Worm (Caenorhabditis elegans) whole organism, L1 larva: ENCODE measurements around the gene F19B6.3.
A peak's percentile ranks its signal among the peaks of the same experiment; 100 is the strongest.

Experiments
- C04F5.9 ChIP-seq: sonication (generic microtip); optimal IDR thresholded peaks from 2 replicates; lab custom pipeline; 2016; ENCODE audit warnings: missing genetic modification characterization, missing compliant biosample characterization
- C16A3.4 ChIP-seq: fragments of 150-350 bp; optimal IDR thresholded peaks from 2 replicates; lab custom pipeline; 2014; ENCODE audit warnings: missing biosample characterization, missing genetic modification characterization
- alr-1 ChIP-seq: fragments of 200-800 bp; sonication (Bioruptor generic); optimal IDR thresholded peaks from 2 replicates; lab custom pipeline; 2018; ENCODE audit warnings: borderline replicate concordance, mild to moderate bottlenecking, missing genetic modification characterization, missing compliant biosample characterization
- aly-2 ChIP-seq: fragments of 150-350 bp; optimal IDR thresholded peaks from 2 replicates; lab custom pipeline; 2014; ENCODE audit warnings: missing biosample characterization, missing genetic modification characterization
- ama-1 ChIP-seq: fragments of 150-350 bp; optimal IDR thresholded peaks from 2 replicates; lab custom pipeline; 2014
- ceh-63 ChIP-seq: fragments of 200-800 bp; sonication (Bioruptor generic); optimal IDR thresholded peaks from 2 replicates; lab custom pipeline; 2018; ENCODE audit warnings: mild to moderate bottlenecking, missing genetic modification characterization, missing compliant biosample characterization
- ceh-82 ChIP-seq, 3 experiments: fragments of 150-350 bp in 1 of 3; sonication (generic microtip) in 2 of 3; optimal IDR thresholded peaks; 2 replicates each; lab custom pipeline; 2014 to 2017; ENCODE audit warnings: missing biosample characterization in 3 of 3, missing genetic modification characterization in 3 of 3
- ces-1 ChIP-seq: fragments of 150-350 bp; optimal IDR thresholded peaks from 2 replicates; lab custom pipeline; 2014; ENCODE audit warnings: missing biosample characterization, missing genetic modification reagents, missing genetic modification characterization
- dpl-1 ChIP-seq, 3 experiments: fragments of 150-350 bp in 2 of 3; sonication (generic microtip) in 1 of 3; optimal IDR thresholded peaks; 2 replicates each; lab custom pipeline; 2014 to 2017; ENCODE audit warnings: missing biosample characterization in 3 of 3, missing genetic modification characterization in 3 of 3, missing genetic modification reagents in 3 of 3
- dsc-1 ChIP-seq: sonication (generic microtip); optimal IDR thresholded peaks from 2 replicates; lab custom pipeline; 2016; ENCODE audit warnings: mild to moderate bottlenecking, missing genetic modification characterization, missing compliant biosample characterization
- efl-1 ChIP-seq, 4 experiments: fragments of 150-350 bp; optimal IDR thresholded peaks in 3 of 4; peaks in 1 of 4; 1 replicate in 1 of 4; 2 replicates in 3 of 4; lab custom pipeline; 2014; ENCODE audit warnings: missing biosample characterization in 2 of 4, missing genetic modification characterization in 2 of 4, missing genetic modification reagents in 2 of 4
- elt-2 ChIP-seq: sonication (generic microtip); optimal IDR thresholded peaks from 2 replicates; lab custom pipeline; 2016; ENCODE audit warnings: missing genetic modification characterization, mild to moderate bottlenecking, inconsistent platforms, missing compliant biosample characterization, missing genetic modification reagents
- elt-3 ChIP-seq, 6 experiments: fragments of 150-350 bp in 1 of 6; sonication (generic microtip); optimal IDR thresholded peaks; 2 replicates each; lab custom pipeline; 2017 to 2018; ENCODE audit warnings: missing biosample characterization in 6 of 6, missing genetic modification characterization in 6 of 6, inconsistent platforms in 1 of 6
- ets-5 ChIP-seq: fragments of 200-800 bp; sonication (Bioruptor generic); IDR thresholded peaks from 2 replicates; pipeline ENCODE4 v1.3.6; 2022; ENCODE audit warnings: missing genetic modification characterization, missing compliant biosample characterization
- fkh-10 ChIP-seq: sonication (generic microtip); optimal IDR thresholded peaks from 2 replicates; lab custom pipeline; 2017; ENCODE audit warnings: missing biosample characterization, missing genetic modification reagents, missing genetic modification characterization
- hlh-17 ChIP-seq: fragments of 200-800 bp; sonication (Bioruptor generic); optimal IDR thresholded peaks from 2 replicates; lab custom pipeline; 2018; ENCODE audit warnings: missing genetic modification characterization, mild to moderate bottlenecking, missing compliant biosample characterization, moderate library complexity, borderline replicate concordance
- hlh-4 ChIP-seq: sonication (generic microtip); optimal IDR thresholded peaks from 2 replicates; lab custom pipeline; 2016; ENCODE audit warnings: mild to moderate bottlenecking, missing genetic modification characterization, missing compliant biosample characterization
- hpl-2 ChIP-seq: fragments of 150-350 bp; optimal IDR thresholded peaks from 2 replicates; lab custom pipeline; 2014; ENCODE audit warnings: missing biosample characterization, missing genetic modification reagents, missing genetic modification characterization
- isw-1 ChIP-seq: fragments of 200-800 bp; sonication (Bioruptor generic); IDR thresholded peaks from 2 replicates; pipeline ENCODE4 v1.3.6; 2022; ENCODE audit warnings: missing genetic modification characterization, missing compliant biosample characterization
- jun-1 ChIP-seq: fragments of 150-350 bp; optimal IDR thresholded peaks from 2 replicates; lab custom pipeline; 2014; ENCODE audit warnings: missing biosample characterization, missing genetic modification reagents, missing genetic modification characterization
- lin-13 ChIP-seq: fragments of 150-350 bp; optimal IDR thresholded peaks from 2 replicates; lab custom pipeline; 2014; ENCODE audit warnings: missing biosample characterization, missing genetic modification reagents, missing genetic modification characterization
- lin-14 ChIP-seq: fragments of 200-800 bp; sonication (Bioruptor generic); optimal IDR thresholded peaks from 2 replicates; lab custom pipeline; 2018; ENCODE audit warnings: mild to moderate bottlenecking, missing genetic modification characterization, moderate library complexity, missing compliant biosample characterization
- lir-3 ChIP-seq: sonication (generic microtip); optimal IDR thresholded peaks from 2 replicates; lab custom pipeline; 2016; ENCODE audit warnings: mild to moderate bottlenecking, missing genetic modification characterization, moderate library complexity, missing compliant biosample characterization; ENCODE audit not compliant: poor library complexity
- mab-9 ChIP-seq: fragments of 200-800 bp; sonication (Bioruptor generic); IDR thresholded peaks from 2 replicates; pipeline ENCODE4 v1.3.6; 2022; ENCODE audit warnings: missing genetic modification reagents, missing genetic modification characterization, missing compliant biosample characterization
- mep-1 ChIP-seq: fragments of 150-350 bp; optimal IDR thresholded peaks from 2 replicates; lab custom pipeline; 2014; ENCODE audit warnings: missing biosample characterization, missing genetic modification characterization
- nhr-11 ChIP-seq: fragments of 150-350 bp; optimal IDR thresholded peaks from 2 replicates; lab custom pipeline; 2014; ENCODE audit warnings: missing biosample characterization, missing genetic modification characterization
- nhr-12 ChIP-seq: sonication (generic microtip); optimal IDR thresholded peaks from 2 replicates; lab custom pipeline; 2017; ENCODE audit warnings: missing biosample characterization, missing genetic modification characterization
- nhr-19 ChIP-seq: fragments of 200-800 bp; sonication (Bioruptor generic); conservative IDR thresholded peaks from 2 replicates; pipeline ENCODE4 v1.3.6; 2022; ENCODE audit warnings: missing genetic modification characterization, missing compliant biosample characterization
- nhr-237 ChIP-seq: fragments of 150-350 bp; optimal IDR thresholded peaks from 2 replicates; lab custom pipeline; 2014; ENCODE audit warnings: missing biosample characterization, missing genetic modification characterization
- nhr-71 ChIP-seq: sonication (generic microtip); optimal IDR thresholded peaks from 2 replicates; lab custom pipeline; 2016; ENCODE audit warnings: mild to moderate bottlenecking, missing genetic modification characterization, moderate library complexity, missing compliant biosample characterization
- nhr-76 ChIP-seq: sonication (generic microtip); optimal IDR thresholded peaks from 2 replicates; lab custom pipeline; 2017; ENCODE audit warnings: missing biosample characterization, missing genetic modification characterization
- nhr-85 ChIP-seq: sonication (generic microtip); peaks from one replicate; lab custom pipeline; 2016; ENCODE audit warnings: missing genetic modification characterization, inconsistent platforms, missing compliant biosample characterization
- nhr-90 ChIP-seq: sonication (generic microtip); optimal IDR thresholded peaks from 2 replicates; lab custom pipeline; 2016; ENCODE audit warnings: mild to moderate bottlenecking, missing genetic modification characterization, missing compliant biosample characterization; ENCODE audit not compliant: poor library complexity
- pag-3 ChIP-seq: sonication (generic microtip); optimal IDR thresholded peaks from 2 replicates; lab custom pipeline; 2017; ENCODE audit warnings: missing genetic modification characterization, mild to moderate bottlenecking, missing compliant biosample characterization, antibody characterized with exemption, borderline replicate concordance; ENCODE audit not compliant: insufficient read depth
- pax-3 ChIP-seq: fragments of 200-800 bp; sonication (Bioruptor generic); optimal IDR thresholded peaks from 2 replicates; lab custom pipeline; 2018; ENCODE audit warnings: mild to moderate bottlenecking, missing genetic modification characterization, moderate library complexity, missing compliant biosample characterization
- rnt-1 ChIP-seq: sonication (generic microtip); optimal IDR thresholded peaks from 2 replicates; lab custom pipeline; 2016; ENCODE audit warnings: mild to moderate bottlenecking, missing genetic modification characterization, moderate library complexity, missing compliant biosample characterization
- skn-1 ChIP-seq: fragments of 150-350 bp; optimal IDR thresholded peaks from 2 replicates; lab custom pipeline; 2014; ENCODE audit warnings: missing biosample characterization, missing genetic modification characterization
- sox-4 ChIP-seq: sonication (generic microtip); optimal IDR thresholded peaks from 2 replicates; lab custom pipeline; 2016; ENCODE audit warnings: missing genetic modification characterization, missing compliant biosample characterization
- sup-37 ChIP-seq: fragments of 200-800 bp; sonication (Bioruptor generic); optimal IDR thresholded peaks from 2 replicates; lab custom pipeline; 2018; ENCODE audit warnings: mild to moderate bottlenecking, missing genetic modification characterization, missing compliant biosample characterization
- swsn-7 ChIP-seq: sonication (generic microtip); optimal IDR thresholded peaks from 2 replicates; lab custom pipeline; 2016; ENCODE audit warnings: missing genetic modification characterization, missing compliant biosample characterization
- tbx-2 ChIP-seq: sonication (generic microtip); optimal IDR thresholded peaks from 2 replicates; lab custom pipeline; 2016; ENCODE audit warnings: missing genetic modification characterization, missing compliant biosample characterization
- tlp-1 ChIP-seq: fragments of 150-350 bp; optimal IDR thresholded peaks from 2 replicates; lab custom pipeline; 2014; ENCODE audit warnings: missing biosample characterization, missing genetic modification characterization
- unc-130 ChIP-seq: fragments of 150-350 bp; optimal IDR thresholded peaks from 2 replicates; lab custom pipeline; 2017; ENCODE audit warnings: missing biosample characterization, missing genetic modification characterization, inconsistent platforms
- unc-62 ChIP-seq: fragments of 150-350 bp; optimal IDR thresholded peaks from 2 replicates; lab custom pipeline; 2014; ENCODE audit warnings: missing biosample characterization, missing genetic modification reagents, missing genetic modification characterization
- unc-86 ChIP-seq: sonication (generic microtip); optimal IDR thresholded peaks from 2 replicates; lab custom pipeline; 2016; ENCODE audit warnings: missing genetic modification characterization, missing compliant biosample characterization
- zag-1 ChIP-seq: fragments of 150-350 bp; optimal IDR thresholded peaks from 2 replicates; lab custom pipeline; 2014; ENCODE audit warnings: missing biosample characterization, missing genetic modification characterization
- ztf-4 ChIP-seq: fragments of 150-350 bp; optimal IDR thresholded peaks from 2 replicates; lab custom pipeline; 2014; ENCODE audit warnings: missing biosample characterization, missing genetic modification characterization

Gene F19B6.3

ce11 chrIV:12278507-12278906 lies 48.5 kb upstream of the F19B6.3 start, which contains the start of the genes tag-335 and vkmt-1 (continued):
- TF ChIP-seq swsn-7 (tag; lab: Kevin White, UChicago) = no peak
- TF ChIP-seq mab-9 (GFP tag; lab: Robert Waterston, UW) = no peak
- TF ChIP-seq unc-86 (tag; lab: Kevin White, UChicago) = no peak

- TF ChIP-seq hpl-2 (GFP tag; lab: Kevin White, UChicago) (no peak), efl-1 (optimal IDR thresholded peaks at IDR 0.05; lab: Kevin White, UChicago) (no peak), efl-1 (GFP tag; optimal IDR thresholded peaks at IDR 0.05 in 1 of 2; lab: Kevin White, UChicago) (no peak), pax-3 (tag; lab: Kevin White, UChicago) (no peak), C16A3.4 (tag; lab: Kevin White, UChicago) (no peak), sup-37 (no peak), ama-1 (lab: Kevin White, UChicago) (no peak), nhr-237 (tag; lab: Kevin White, UChicago) (no peak), hlh-4 (tag; lab: Kevin White, UChicago) (no peak), hlh-17 (no peak), isw-1 (GFP tag; lab: Robert Waterston, UW) (no peak), jun-1 (tag; lab: Kevin White, UChicago) (no peak), skn-1 (tag; lab: Kevin White, UChicago) (no peak), mep-1 (tag; lab: Kevin White, UChicago) (no peak), tbx-2 (tag; lab: Kevin White, UChicago) (no peak), nhr-71 (tag; lab: Kevin White, UChicago) (no peak)
Observed at ce11 chrIV:12279340-12279739, 47.7 kb upstream of the F19B6.3 start, which contains the start of gene ltah-1.1. Gene ltah-1.1 (plus strand): TSS chrIV:12279622.

- no peak for TF ChIP-seq nhr-90 (tag; lab: Kevin White, UChicago)
- peak; percentile 53 for TF ChIP-seq mep-1 (tag; lab: Kevin White, UChicago)
- no peak for TF ChIP-seq hlh-17
- TF ChIP-seq sup-37 = no peak
- no peak for TF ChIP-seq elt-2 (tag; lab: Kevin White, UChicago)
- no peak for TF ChIP-seq dsc-1 (tag; lab: Kevin White, UChicago)
- no peak for TF ChIP-seq nhr-19 (GFP tag; lab: Robert Waterston, UW)
- no peak for TF ChIP-seq zag-1 (tag; lab: Kevin White, UChicago)
- TF ChIP-seq ztf-4 (tag; lab: Kevin White, UChicago) = no peak
- TF ChIP-seq alr-1 (tag; lab: Kevin White, UChicago) = no peak
- no peak for TF ChIP-seq unc-62 (GFP tag; lab: Kevin White, UChicago)
- no peak for TF ChIP-seq C04F5.9 (tag; lab: Kevin White, UChicago)
- no peak for TF ChIP-seq elt-3 (tag; optimal IDR thresholded peaks at IDR 0.05; lab: Kevin White, UChicago)
- no peak for TF ChIP-seq fkh-10 (GFP tag; lab: Kevin White, UChicago)
- no peak for TF ChIP-seq ces-1 (GFP tag; lab: Kevin White, UChicago)
- no peak for TF ChIP-seq ceh-82 (tag; optimal IDR thresholded peaks at IDR 0.05; lab: Kevin White, UChicago)
- TF ChIP-seq tlp-1 = no peak
- TF ChIP-seq efl-1 (optimal IDR thresholded peaks at IDR 0.05; lab: Kevin White, UChicago) = peak; percentile 1 to 30
- TF ChIP-seq efl-1 (GFP tag; optimal IDR thresholded peaks at IDR 0.05 in 1 of 2; lab: Kevin White, UChicago) = peak in 1 of 2 experiments; percentile 45
- TF ChIP-seq sox-4 (tag; lab: Kevin White, UChicago) = no peak
- no peak for TF ChIP-seq lin-14 (GFP tag; lab: Kevin White, UChicago)
- no peak for TF ChIP-seq aly-2
- no peak for TF ChIP-seq nhr-85 (tag; lab: Kevin White, UChicago)
- no peak for TF ChIP-seq pag-3 (tag; lab: Kevin White, UChicago)
- no peak for TF ChIP-seq nhr-76 (tag; lab: Kevin White, UChicago)
- peak in 1 of 3 experiments; percentile 39 for TF ChIP-seq dpl-1 (GFP tag; optimal IDR thresholded peaks at IDR 0.05; lab: Kevin White, UChicago)
- no peak for TF ChIP-seq nhr-12 (tag; lab: Kevin White, UChicago)
- no peak for TF ChIP-seq unc-130 (tag; lab: Kevin White, UChicago)
- no peak for TF ChIP-seq lir-3 (tag; lab: Kevin White, UChicago)
- no peak for TF ChIP-seq ceh-63
- no peak for TF ChIP-seq lin-13 (GFP tag; lab: Kevin White, UChicago)
- TF ChIP-seq rnt-1 (tag; lab: Kevin White, UChicago) = no peak
- TF ChIP-seq ets-5 = no peak
- TF ChIP-seq nhr-11 (tag; lab: Kevin White, UChicago) = no peak
- TF ChIP-seq unc-86 (tag; lab: Kevin White, UChicago) = no peak
- TF ChIP-seq hlh-4 (tag; lab: Kevin White, UChicago) = no peak
Observed at ce11 chrIV:12282157-12282789, 44.8 kb upstream of the F19B6.3 start, which contains the start of the genes C42C1.12 and C42C1.19. Gene C42C1.12 (minus strand): TSS chrIV:12282207. Gene C42C1.19 (plus strand): TSS chrIV:12282739.
